Fruit fly (Drosophila melanogaster) Kc167 (cell line): ENCODE measurements around the gene CrebA.

Experiments
- Myc ChIP-seq: fragments of >200 bp; optimal IDR thresholded peaks from 2 replicates; lab custom pipeline; 2017; ENCODE audit warnings: missing external identifiers
- Sin3A ChIP-seq: fragments of >200 bp; optimal IDR thresholded peaks from 2 replicates; lab custom pipeline; 2018; ENCODE audit warnings: missing external identifiers
- insv ChIP-seq: fragments of >200 bp; optimal IDR thresholded peaks from 3 replicates; lab custom pipeline; 2018; ENCODE audit warnings: missing external identifiers

DNA sequence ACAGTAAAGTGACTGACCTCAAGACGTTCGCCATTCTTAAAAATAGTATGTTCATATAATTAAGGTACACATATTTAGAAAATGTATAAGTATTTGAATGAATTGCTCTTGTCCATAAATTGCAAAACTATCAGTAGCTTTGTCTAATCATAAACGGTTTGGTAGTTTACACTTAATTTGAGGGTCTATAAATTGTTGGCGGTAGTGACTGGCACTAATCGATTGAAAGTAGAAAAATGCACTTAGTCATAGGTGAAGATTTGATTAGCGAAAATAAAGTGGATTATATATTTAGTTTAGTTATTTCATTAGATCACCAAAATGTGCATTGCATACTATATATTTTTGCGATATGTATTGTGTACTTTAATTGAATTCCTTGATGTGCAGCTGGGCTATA is 21.5 kb upstream of the CrebA start:
- no peak for TF ChIP-seq insv (lab: Kevin White, UChicago)
- TF ChIP-seq Sin3A (lab: Kevin White, UChicago), result no peak
- TF ChIP-seq Myc, result no peak
